Fruit fly (Drosophila melanogaster) whole organism, adult: ENCODE data around the gene RIOK1.

ENCODE experiments used
- CG11617 ChIP-seq: fragments of 200-800 bp; sonication (Bioruptor generic); optimal IDR thresholded peaks from 2 replicates; lab custom pipeline; 2017; ENCODE audit warnings: mild to moderate bottlenecking, missing biosample characterization, missing genetic modification reagents, missing genetic modification characterization
- CG12768 ChIP-seq: fragments of 200-800 bp; sonication (Bioruptor generic); optimal IDR thresholded peaks from 2 replicates; lab custom pipeline; 2017; ENCODE audit warnings: missing biosample characterization, missing genetic modification characterization, mild to moderate bottlenecking, moderate library complexity, missing genetic modification reagents
- CG33017 ChIP-seq: fragments of 200-800 bp; sonication (Bioruptor generic); optimal IDR thresholded peaks from 2 replicates; lab custom pipeline; 2018; ENCODE audit warnings: missing biosample characterization, mild to moderate bottlenecking, missing genetic modification characterization, moderate library complexity
- CG7045 ChIP-seq: fragments of 200-800 bp; sonication (Bioruptor generic); optimal IDR thresholded peaks from 2 replicates; lab custom pipeline; 2017; ENCODE audit warnings: missing biosample characterization, mild to moderate bottlenecking, missing genetic modification characterization
- CG7101 ChIP-seq: fragments of 200-800 bp; sonication (Bioruptor generic); optimal IDR thresholded peaks from 2 replicates; lab custom pipeline; 2018; ENCODE audit warnings: missing biosample characterization, mild to moderate bottlenecking, missing genetic modification characterization, moderate library complexity
- Mnt ChIP-seq: fragments of 200-800 bp; sonication (Bioruptor generic); optimal IDR thresholded peaks from 2 replicates; lab custom pipeline; 2016; ENCODE audit warnings: missing biosample characterization, mild to moderate bottlenecking, missing genetic modification characterization
- cnc ChIP-seq, 2 experiments: fragments of >200 bp; optimal IDR thresholded peaks; 2 replicates each; lab custom pipeline; 2017
- tj ChIP-seq: fragments of 200-800 bp; sonication (Bioruptor generic); optimal IDR thresholded peaks from 3 replicates; lab custom pipeline; 2017; ENCODE audit warnings: missing biosample characterization, mild to moderate bottlenecking, missing genetic modification characterization, moderate library complexity

dm6 chr3L:11685876-11686275 lies 37.6 kb upstream of the RIOK1 start:
- TF ChIP-seq CG12768 (GFP tag; lab: Kevin White, UChicago) (peak; percentile 16), tj (GFP tag; lab: Kevin White, UChicago) (no peak), CG33017 (no peak), CG11617 (GFP tag; lab: Kevin White, UChicago) (no peak), cnc (optimal IDR thresholded peaks at IDR 0.05; lab: Kevin White, UChicago) (no peak), CG7045 (GFP tag; lab: Kevin White, UChicago) (no peak), Mnt (GFP tag; lab: Kevin White, UChicago) (no peak), CG7101 (tag; lab: Kevin White, UChicago) (no peak)
